Fruit fly (Drosophila melanogaster) whole organism, pupa: ENCODE data around the gene CG14545.

Experiments
- CG10348 ChIP-seq: fragments of 200-800 bp; sonication (Bioruptor generic); IDR thresholded peaks from 2 replicates; pipeline ENCODE4 v1.3.6; 2022; ENCODE audit warnings: missing biosample characterization, missing genetic modification characterization
- CG12605 ChIP-seq: fragments of 200-800 bp; sonication (Bioruptor generic); IDR thresholded peaks from 2 replicates; pipeline ENCODE4 v1.3.6; 2022; ENCODE audit warnings: missing biosample characterization, missing genetic modification characterization
- CG13204 ChIP-seq: fragments of 200-800 bp; sonication (Bioruptor generic); optimal IDR thresholded peaks from 2 replicates; lab custom pipeline; 2018; ENCODE audit warnings: missing biosample characterization, mild to moderate bottlenecking, missing genetic modification characterization, moderate library complexity
- CG14655 ChIP-seq: fragments of 200-800 bp; sonication (Bioruptor generic); optimal IDR thresholded peaks from 3 replicates; lab custom pipeline; 2017; ENCODE audit warnings: mild to moderate bottlenecking, missing biosample characterization, missing genetic modification reagents, missing genetic modification characterization
- CG15710 ChIP-seq: fragments of 200-800 bp; sonication (Bioruptor generic); optimal IDR thresholded peaks from 2 replicates; lab custom pipeline; 2018; ENCODE audit warnings: missing biosample characterization, mild to moderate bottlenecking, missing genetic modification characterization, moderate library complexity
- CG17806 ChIP-seq: fragments of 200-800 bp; sonication (Bioruptor generic); optimal IDR thresholded peaks from 2 replicates; lab custom pipeline; 2018; ENCODE audit warnings: missing biosample characterization, mild to moderate bottlenecking, missing genetic modification characterization, moderate library complexity
- CG32121 ChIP-seq: fragments of 200-800 bp; sonication (Bioruptor generic); IDR thresholded peaks from 2 replicates; pipeline ENCODE4 v1.3.6; 2022; ENCODE audit warnings: missing biosample characterization, missing genetic modification characterization
- CG34367 ChIP-seq: fragments of 200-800 bp; sonication (Bioruptor generic); optimal IDR thresholded peaks from 2 replicates; lab custom pipeline; 2018; ENCODE audit warnings: missing biosample characterization, mild to moderate bottlenecking, missing genetic modification characterization
- CG4496 ChIP-seq: fragments of 200-800 bp; sonication (Bioruptor generic); IDR thresholded peaks from 3 replicates; pipeline ENCODE4 v1.3.6; 2022; ENCODE audit warnings: missing biosample characterization, missing genetic modification characterization
- CG8159 ChIP-seq: fragments of 200-800 bp; sonication (Bioruptor generic); optimal IDR thresholded peaks from 3 replicates; lab custom pipeline; 2018; ENCODE audit warnings: missing biosample characterization, mild to moderate bottlenecking, missing genetic modification characterization, moderate library complexity
- CG8301 ChIP-seq: fragments of 200-800 bp; sonication (Bioruptor generic); optimal IDR thresholded peaks from 2 replicates; lab custom pipeline; 2018; ENCODE audit warnings: missing biosample characterization, mild to moderate bottlenecking, missing genetic modification characterization
- CG9948 ChIP-seq: fragments of 200-800 bp; sonication (Bioruptor generic); optimal IDR thresholded peaks from 2 replicates; lab custom pipeline; 2018; ENCODE audit warnings: missing biosample characterization, mild to moderate bottlenecking, missing genetic modification characterization, moderate library complexity
- D1 ChIP-seq: fragments of 200-800 bp; sonication (Bioruptor generic); optimal IDR thresholded peaks from 2 replicates; lab custom pipeline; 2018; ENCODE audit warnings: missing biosample characterization, mild to moderate bottlenecking, missing genetic modification characterization, moderate library complexity
- EcR ChIP-seq: fragments of 200-800 bp; sonication (Bioruptor generic); optimal IDR thresholded peaks from 3 replicates; lab custom pipeline; 2019; ENCODE audit warnings: missing biosample characterization, missing genetic modification characterization, mild to moderate bottlenecking, moderate library complexity, missing genetic modification reagents
- Ets98B ChIP-seq: fragments of 200-800 bp; sonication (Bioruptor generic); IDR thresholded peaks from 2 replicates; pipeline ENCODE4 v1.3.6; 2022; ENCODE audit warnings: missing biosample characterization, missing genetic modification characterization
- Pif1A ChIP-seq: fragments of 200-800 bp; sonication (Bioruptor generic); optimal IDR thresholded peaks from 3 replicates; lab custom pipeline; 2016; ENCODE audit warnings: missing biosample characterization, missing genetic modification characterization
- Pif1B ChIP-seq: fragments of 200-800 bp; sonication (Bioruptor generic); optimal IDR thresholded peaks from 3 replicates; lab custom pipeline; 2016; ENCODE audit warnings: missing biosample characterization, missing genetic modification characterization
- Snoo ChIP-seq: fragments of 200-800 bp; sonication (Bioruptor generic); optimal IDR thresholded peaks from 3 replicates; lab custom pipeline; 2017; ENCODE audit warnings: missing biosample characterization, mild to moderate bottlenecking, missing genetic modification characterization, inconsistent platforms
- fd96Ca ChIP-seq: fragments of 200-800 bp; sonication (Bioruptor generic); IDR thresholded peaks from 3 replicates; pipeline ENCODE4 v1.3.6; 2022; ENCODE audit warnings: missing biosample characterization, missing genetic modification characterization
- gl ChIP-seq: fragments of 200-800 bp; sonication (Bioruptor generic); optimal IDR thresholded peaks from 2 replicates; lab custom pipeline; 2018; ENCODE audit warnings: missing biosample characterization, mild to moderate bottlenecking, missing genetic modification characterization
- rn ChIP-seq: fragments of 200-800 bp; sonication (Bioruptor generic); IDR thresholded peaks from 2 replicates; pipeline ENCODE4 v1.3.6; 2022; ENCODE audit warnings: missing biosample characterization, missing genetic modification characterization

CG14545 gene

DNA sequence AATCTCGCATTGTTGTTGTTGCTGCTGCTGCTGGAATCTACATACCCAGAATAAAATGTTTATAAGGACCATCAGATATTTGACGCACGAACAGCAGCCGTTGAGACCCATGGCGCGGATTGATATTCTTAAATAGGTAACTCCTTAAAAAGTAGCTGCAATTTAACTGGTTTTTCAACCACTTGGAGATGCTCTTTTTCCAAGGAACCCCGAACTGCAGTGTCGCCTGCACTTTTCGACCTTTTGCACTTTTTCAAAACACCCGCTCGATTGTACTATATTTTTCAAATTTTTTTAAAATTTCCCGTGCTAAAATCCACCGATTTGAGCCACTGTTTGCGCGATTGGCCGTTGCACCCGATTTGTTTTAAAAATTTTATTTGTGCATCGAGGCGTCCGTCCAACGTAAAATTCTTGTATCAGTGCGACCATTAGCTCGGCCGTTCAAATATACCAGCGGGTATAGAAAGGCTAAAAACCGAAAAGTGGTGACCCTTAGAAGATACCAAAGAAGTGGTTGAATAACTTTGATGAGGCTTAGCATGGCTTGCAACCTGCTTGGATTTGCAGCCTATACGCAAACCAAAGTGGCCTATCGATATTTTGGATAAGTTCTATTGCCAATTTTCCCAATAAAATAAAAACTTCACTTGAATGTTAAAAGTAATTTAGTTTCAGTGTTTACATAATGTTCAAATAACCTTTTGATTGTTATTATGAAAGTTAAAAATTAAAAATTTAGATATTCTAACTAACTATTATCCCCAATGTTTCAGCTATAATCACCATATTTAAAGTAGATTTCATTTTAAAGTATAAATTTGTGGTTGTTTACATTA lies 30.1 kb upstream of the CG14545 start, which contains the start of gene Tsp96F:
Gene Tsp96F (minus strand): TSS at position 457 of the 839 bp plus-strand sequence.
- TF ChIP-seq CG15710 (tag; lab: Kevin White, UChicago) = no peak
- TF ChIP-seq CG4496 = 0 out of 3 replicates have a peak, but pooled peaks have one; percentile 40
- TF ChIP-seq CG17806 = no peak
- TF ChIP-seq CG12605 (GFP tag; lab: Robert Waterston, UW) = peak; percentile 42
- TF ChIP-seq EcR (GFP tag; lab: Kevin White, UChicago) = peak; percentile 14
- peak; percentile 18 for TF ChIP-seq D1

DNA sequence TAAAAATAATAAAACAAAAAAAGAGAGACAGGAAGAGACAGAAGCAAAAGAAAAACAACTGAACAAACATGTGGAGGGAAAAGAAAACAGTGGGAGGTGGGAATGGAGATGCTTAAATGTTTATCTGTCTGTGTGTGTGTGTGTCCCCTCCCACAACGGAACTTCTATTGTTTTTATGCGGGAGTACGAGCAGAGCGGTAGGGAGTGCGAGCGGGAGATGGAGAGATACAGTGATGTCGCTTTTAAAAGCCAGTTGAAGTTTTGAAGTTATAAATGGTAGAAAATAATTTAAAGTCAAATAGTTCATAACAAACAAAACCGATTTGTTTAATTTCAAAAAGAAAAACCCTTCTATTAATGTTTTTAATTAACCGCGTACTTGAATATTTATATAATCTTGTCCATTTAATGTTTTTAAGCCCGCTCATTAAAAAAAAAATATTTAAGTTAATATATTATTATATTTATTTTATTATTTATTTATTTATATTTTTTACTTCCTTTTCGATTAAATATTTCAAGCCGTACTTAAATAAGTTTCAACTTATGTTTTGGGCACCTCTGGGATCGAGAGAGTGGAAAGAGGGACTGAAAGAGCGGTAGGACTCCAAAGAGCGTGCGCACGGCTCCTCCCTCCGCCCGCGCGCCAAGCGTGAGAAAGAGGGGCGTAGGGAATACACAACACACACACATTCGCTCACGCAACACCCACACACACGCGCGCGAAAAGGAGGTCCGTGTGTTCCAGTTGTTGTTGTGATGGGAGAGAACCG lies 29.3 kb upstream of the CG14545 start:
- TF ChIP-seq CG8159 (tag; lab: Kevin White, UChicago) (peak; percentile 63), CG13204 (GFP tag; lab: Kevin White, UChicago) (peak; percentile 42), Ets98B (peak; percentile 11; the same call in 1 of the 2 replicates), D1 (no peak), CG10348 (GFP tag; lab: Robert Waterston, UW) (no peak), CG8301 (tag; lab: Kevin White, UChicago) (no peak), Snoo (tag; lab: Kevin White, UChicago) (peak; percentile 48), CG9948 (tag; lab: Kevin White, UChicago) (peak; percentile 67), CG34367 (tag; lab: Kevin White, UChicago) (peak; percentile 14), gl (tag; lab: Kevin White, UChicago) (no peak), fd96Ca (GFP tag; lab: Robert Waterston, UW) (no peak), CG17806 (peak; percentile 57), rn (GFP tag; lab: Robert Waterston, UW) (0 out of 2 replicates have a peak, but pooled peaks have one; percentile 18), CG12605 (GFP tag; lab: Robert Waterston, UW) (peak; percentile 11), CG14655 (peak; percentile 63), CG15710 (tag; lab: Kevin White, UChicago) (peak; percentile 59), EcR (GFP tag; lab: Kevin White, UChicago) (no peak), Pif1B (GFP tag; lab: Kevin White, UChicago) (peak; percentile 1), CG4496 (peak; percentile 61), Pif1A (GFP tag; lab: Kevin White, UChicago) (peak; percentile 4), CG32121 (peak; percentile 59; the same call in 1 of the 2 replicates)
- TF ChIP-seq, all 21 proteins: peak for 15

DNA sequence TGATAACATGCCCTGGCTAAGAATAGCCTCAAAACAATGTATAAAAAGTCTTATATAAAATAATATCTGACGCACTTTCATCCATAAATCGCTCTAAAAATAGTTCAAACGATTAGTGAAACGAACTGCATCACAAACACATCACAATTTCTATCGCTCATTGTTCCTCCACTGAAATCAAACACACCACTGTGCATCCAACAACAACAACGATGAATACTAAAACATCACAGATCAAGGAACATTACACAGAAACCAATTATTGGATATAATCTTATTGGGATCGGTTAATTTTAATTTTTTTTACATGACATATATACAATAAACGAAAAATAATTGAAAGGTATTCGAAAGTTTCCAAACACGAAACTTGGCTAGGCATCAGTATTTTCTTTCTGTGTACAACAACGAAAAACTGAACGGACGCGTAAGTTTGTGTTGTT lies 28.3 kb upstream of the CG14545 start:
- TF ChIP-seq CG15710 (tag; lab: Kevin White, UChicago) (no peak), fd96Ca (GFP tag; lab: Robert Waterston, UW) (no peak), Ets98B (peak; percentile 82), CG32121 (peak; percentile 70), Pif1B (GFP tag; lab: Kevin White, UChicago) (no peak), gl (tag; lab: Kevin White, UChicago) (no peak), CG17806 (peak; percentile 1), Snoo (tag; lab: Kevin White, UChicago) (no peak), CG4496 (no peak; the same call in 1 of the 3 replicates), EcR (GFP tag; lab: Kevin White, UChicago) (no peak), CG34367 (tag; lab: Kevin White, UChicago) (no peak), CG10348 (GFP tag; lab: Robert Waterston, UW) (no peak), Pif1A (GFP tag; lab: Kevin White, UChicago) (peak; percentile 38), D1 (no peak), CG8159 (tag; lab: Kevin White, UChicago) (peak; percentile 19), CG9948 (tag; lab: Kevin White, UChicago) (no peak), CG8301 (tag; lab: Kevin White, UChicago) (peak; percentile 73), CG13204 (GFP tag; lab: Kevin White, UChicago) (no peak), CG12605 (GFP tag; lab: Robert Waterston, UW) (peak; percentile 49; the same call in 1 of the 2 replicates), CG14655 (peak; percentile 68), rn (GFP tag; lab: Robert Waterston, UW) (peak; percentile 13; the same call in 1 of the 2 replicates)

DNA sequence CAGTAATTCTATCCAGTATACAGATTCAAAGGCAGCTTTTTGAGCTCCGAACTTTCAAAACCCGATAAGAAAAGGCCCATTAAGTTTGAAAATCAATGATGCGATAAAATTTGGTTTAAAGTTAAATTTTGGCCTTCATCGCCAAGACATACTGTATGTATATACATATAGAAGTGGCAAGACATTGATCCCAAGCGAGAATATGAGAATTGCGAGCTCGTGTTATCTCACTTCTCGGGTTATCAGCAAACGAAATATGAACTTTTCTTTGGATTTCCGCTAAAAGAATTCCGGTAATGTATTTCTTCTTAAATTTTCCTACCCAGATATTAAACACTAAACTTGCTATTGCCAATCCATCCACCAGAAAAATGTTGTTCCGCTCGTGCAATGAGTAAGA lies 26.0 kb upstream of the CG14545 start:
- no peak for TF ChIP-seq CG4496
- no peak for TF ChIP-seq Pif1B (GFP tag; lab: Kevin White, UChicago)
- no peak for TF ChIP-seq CG10348 (GFP tag; lab: Robert Waterston, UW)
- TF ChIP-seq EcR (GFP tag; lab: Kevin White, UChicago) = peak; percentile 78
- TF ChIP-seq, all 21 proteins: peak for 1

DNA sequence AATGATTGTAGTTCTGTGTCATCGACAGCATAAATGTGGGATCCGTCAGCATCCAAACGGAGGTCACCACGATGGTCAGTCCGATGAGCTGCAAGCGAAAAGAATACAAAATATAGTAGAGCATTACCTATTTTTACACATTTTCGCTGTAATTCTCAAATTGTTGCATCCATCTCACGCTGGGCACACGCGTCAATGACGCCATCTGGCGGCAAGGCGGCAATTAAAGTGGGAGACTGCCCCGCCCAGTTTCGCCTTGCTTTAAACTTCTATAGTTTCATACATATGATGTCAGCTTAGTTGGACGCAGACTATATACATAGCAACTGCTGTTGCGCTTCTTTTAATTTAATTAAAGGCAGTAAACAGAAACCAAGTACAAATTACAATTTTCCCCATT lies 25.5 kb upstream of the CG14545 start:
- TF ChIP-seq Ets98B = no peak
- no peak for TF ChIP-seq CG32121
- no peak for TF ChIP-seq CG14655
- no peak for TF ChIP-seq CG13204 (GFP tag; lab: Kevin White, UChicago)
- TF ChIP-seq CG17806 = no peak
- no peak for TF ChIP-seq CG8159 (tag; lab: Kevin White, UChicago)
- TF ChIP-seq, all 21 proteins: peak for 0
